Worm (Caenorhabditis elegans) whole organism, young adult: Measurements from ENCODE around the gene mig-10.

Experiments
- F33H1.4 ChIP-seq: fragments of 200-800 bp; sonication (Bioruptor generic); IDR thresholded peaks from 2 replicates; pipeline ENCODE4 v1.3.6; 2022; ENCODE audit warnings: missing genetic modification reagents, missing genetic modification characterization, missing compliant biosample characterization
- Y95B8A.8 ChIP-seq: fragments of 200-800 bp; sonication (Bioruptor generic); IDR thresholded peaks from 2 replicates; pipeline ENCODE4 v1.3.6; 2022; ENCODE audit warnings: missing genetic modification reagents, missing genetic modification characterization, missing compliant biosample characterization
- sea-2 ChIP-seq: fragments of 200-800 bp; sonication (Bioruptor generic); IDR thresholded peaks from 2 replicates; pipeline ENCODE4 v1.3.6; 2022; ENCODE audit warnings: missing genetic modification characterization, missing compliant biosample characterization
- snpc-3.4 ChIP-seq: sonication (generic microtip); optimal IDR thresholded peaks from 2 replicates; lab custom pipeline; 2017; ENCODE audit warnings: missing genetic modification characterization, mild to moderate bottlenecking, missing compliant biosample characterization, antibody characterized with exemption, moderate library complexity, missing genotype, missing genetic modification reagents
- tbx-9 ChIP-seq: sonication (generic microtip); optimal IDR thresholded peaks from 2 replicates; lab custom pipeline; 2016; ENCODE audit warnings: borderline replicate concordance, missing genetic modification characterization, inconsistent platforms, missing compliant biosample characterization
- tlf-1 ChIP-seq: fragments of 200-800 bp; sonication (Bioruptor generic); optimal IDR thresholded peaks from 2 replicates; lab custom pipeline; 2018; ENCODE audit warnings: mild to moderate bottlenecking, missing genetic modification characterization, missing compliant biosample characterization
- ztf-28 ChIP-seq: fragments of 200-800 bp; sonication (Bioruptor generic); IDR thresholded peaks from 2 replicates; pipeline ENCODE4 v1.3.6; 2022; ENCODE audit warnings: missing genetic modification reagents, missing genetic modification characterization, missing compliant biosample characterization
- ztf-6 ChIP-seq: fragments of 200-800 bp; sonication (Bioruptor generic); IDR thresholded peaks from 2 replicates; pipeline ENCODE4 v1.3.6; 2022; ENCODE audit warnings: missing genetic modification reagents, missing genetic modification characterization, missing compliant biosample characterization

DNA sequence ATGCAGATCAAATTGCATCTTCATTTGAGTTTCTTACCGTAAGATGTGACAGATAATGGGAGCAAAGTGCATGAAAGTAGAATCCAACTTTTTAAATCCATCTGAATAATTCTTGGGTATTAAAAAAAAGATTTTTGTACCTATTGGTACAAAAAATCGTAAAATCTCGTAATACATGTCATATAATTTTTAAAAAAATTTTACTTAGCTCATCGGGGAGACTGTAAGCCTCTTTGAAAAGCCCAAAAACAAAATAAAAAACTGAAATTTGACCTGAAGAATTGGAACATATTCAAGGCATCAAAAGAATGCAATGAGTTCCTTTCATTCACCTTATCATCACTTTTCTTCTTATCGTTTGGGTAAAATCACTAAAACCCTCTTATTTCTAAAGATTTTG is 3.0 kb upstream of the mig-10 start, which contains the start of gene clec-160:
- no peak for TF ChIP-seq tbx-9 (tag; lab: Kevin White, UChicago)
- no peak for TF ChIP-seq ztf-6 (GFP tag; lab: Robert Waterston, UW)
- TF ChIP-seq ztf-28, result no peak
- no peak for TF ChIP-seq tlf-1
- TF ChIP-seq sea-2 (GFP tag; lab: Robert Waterston, UW), result no peak
- TF ChIP-seq Y95B8A.8 (GFP tag; lab: Robert Waterston, UW), result no peak
- no peak for TF ChIP-seq F33H1.4
- TF ChIP-seq snpc-3.4 (tag; lab: Kevin White, UChicago), result no peak
